Fruit fly (Drosophila melanogaster): ENCODE results near the gene Prosbeta4.

Prosbeta4 gene

dm6 chr2L:16715841-16716701 lies 15.9 kb downstream of the Prosbeta4 start, which contains the start of the genes Cyt-c-d and CG31808 (continued):
- TF ChIP-seq zfh1 (GFP tag; IDR thresholded peaks at IDR 0.05) = peak; percentile 97
- no peak for TF ChIP-seq Hr39 (optimal IDR thresholded peaks at IDR 0.05)
- peak; percentile 96 for TF ChIP-seq CG18476 (GFP tag; optimal IDR thresholded peaks at IDR 0.05)
- no peak for TF ChIP-seq h (optimal IDR thresholded peaks at IDR 0.05)
- peak; percentile 75 for TF ChIP-seq psq (GFP tag; optimal IDR thresholded peaks at IDR 0.05)
- no peak for TF ChIP-seq hkb (optimal IDR thresholded peaks at IDR 0.05)
- peak; percentile 98 for TF ChIP-seq hkb (GFP tag; IDR thresholded peaks at IDR 0.05)
- TF ChIP-seq nerfin-1 (tag; optimal IDR thresholded peaks at IDR 0.05) = peak; percentile 94
- TF ChIP-seq al (GFP tag; IDR thresholded peaks at IDR 0.05) = peak; percentile 85
- peak; percentile 98 for TF ChIP-seq Ptx1 (GFP tag; IDR thresholded peaks at IDR 0.05)
- TF ChIP-seq CG30020 (tag; optimal IDR thresholded peaks at IDR 0.05) = peak; percentile 81
- peak; percentile 86 for TF ChIP-seq Nf-YB (GFP tag; optimal IDR thresholded peaks at IDR 0.05)
- TF ChIP-seq Hsf (GFP tag; optimal IDR thresholded peaks at IDR 0.05) = peak; percentile 98
- peak; percentile 88 for TF ChIP-seq Side (GFP tag; optimal IDR thresholded peaks at IDR 0.05)
- TF ChIP-seq Hand (GFP tag; optimal IDR thresholded peaks at IDR 0.05) = peak; percentile 96
- TF ChIP-seq ATbp (GFP tag; optimal IDR thresholded peaks at IDR 0.05) = peak; percentile 98
- peak; percentile 97 for TF ChIP-seq gce (GFP tag; IDR thresholded peaks at IDR 0.05)
- peak; percentile 56 for TF ChIP-seq p53 (GFP tag; optimal IDR thresholded peaks at IDR 0.05)
- TF ChIP-seq CG2678 (tag; optimal IDR thresholded peaks at IDR 0.05) = peak; percentile 97
- TF ChIP-seq Usf (GFP tag; optimal IDR thresholded peaks at IDR 0.05) = peak; percentile 75
- TF ChIP-seq gro (GFP tag; optimal IDR thresholded peaks at IDR 0.05) = peak; percentile 82
- TF ChIP-seq lab (GFP tag; optimal IDR thresholded peaks at IDR 0.05) = peak; percentile 98
- TF ChIP-seq otp (GFP tag; IDR thresholded peaks at IDR 0.05) = peak; percentile 96
- TF ChIP-seq Sry-β (GFP tag; optimal IDR thresholded peaks at IDR 0.05) = peak; percentile 73
- peak; percentile 92 for TF ChIP-seq maf-S (GFP tag; optimal IDR thresholded peaks at IDR 0.05)
- peak; percentile 59 for TF ChIP-seq CG7745 (tag; optimal IDR thresholded peaks at IDR 0.05)
- peak; percentile 91 for TF ChIP-seq mam (GFP tag; optimal IDR thresholded peaks at IDR 0.05)
- TF ChIP-seq CG18599 (GFP tag; optimal IDR thresholded peaks at IDR 0.05) = peak; percentile 97
- TF ChIP-seq CG11723 (GFP tag; optimal IDR thresholded peaks at IDR 0.05) = peak; percentile 96
- TF ChIP-seq CG1024 (GFP tag; IDR thresholded peaks at IDR 0.05) = peak; percentile 94
- peak; percentile 91 for TF ChIP-seq sqz (GFP tag; optimal IDR thresholded peaks at IDR 0.05)
- peak; percentile 95 for TF ChIP-seq dmrt11E (tag; optimal IDR thresholded peaks at IDR 0.05)
- TF ChIP-seq Doc3 (GFP tag; IDR thresholded peaks at IDR 0.05; ENCODE audit: partially characterized antibody) = no peak
- TF ChIP-seq CG42726 (GFP tag; IDR thresholded peaks at IDR 0.05; ENCODE audit: partially characterized antibody) = peak; percentile 25; the same call in 1 of the 2 replicates
- peak; percentile 90 for TF ChIP-seq tx (GFP tag; optimal IDR thresholded peaks at IDR 0.05)
- no peak for TF ChIP-seq Opbp (GFP tag; IDR thresholded peaks at IDR 0.05; ENCODE audit: partially characterized antibody)
- TF ChIP-seq crol (GFP tag; IDR thresholded peaks at IDR 0.05) = no peak; the same call in 1 of the 2 replicates
- peak; percentile 65 for TF ChIP-seq luna (GFP tag; optimal IDR thresholded peaks at IDR 0.05)
- peak; percentile 92 for TF ChIP-seq CG15011 (GFP tag; optimal IDR thresholded peaks at IDR 0.05)
- TF ChIP-seq schlank (tag; optimal IDR thresholded peaks at IDR 0.05) = peak; percentile 70
- TF ChIP-seq Lim3 (GFP tag; IDR thresholded peaks at IDR 0.05) = peak; percentile 87
- peak; percentile 94 for TF ChIP-seq HHEX (GFP tag; optimal IDR thresholded peaks at IDR 0.05)
- TF ChIP-seq CG14014 (GFP tag; IDR thresholded peaks at IDR 0.05) = peak; percentile 96
- TF ChIP-seq sisA (GFP tag; IDR thresholded peaks at IDR 0.05) = peak; percentile 97
- TF ChIP-seq CG13287 (GFP tag; IDR thresholded peaks at IDR 0.05; ENCODE audit: partially characterized antibody) = peak; percentile 16; the same call in 1 of the 2 replicates
- TF ChIP-seq CG12299 (tag; optimal IDR thresholded peaks at IDR 0.05) = peak; percentile 96
- peak; percentile 96 for TF ChIP-seq Spps (tag; optimal IDR thresholded peaks at IDR 0.05)
- TF ChIP-seq Aef1 (GFP tag; IDR thresholded peaks at IDR 0.05) = peak; percentile 98
- TF ChIP-seq az2 (GFP tag; optimal IDR thresholded peaks at IDR 0.05) = peak; percentile 98

All from whole organism, embryonic.